Fruit fly (Drosophila melanogaster): ENCODE data around the gene IPIP.

- no peak for TF ChIP-seq Hnf4 (GFP tag; optimal IDR thresholded peaks at IDR 0.05)
- no peak for TF ChIP-seq Hr78 (GFP tag; optimal IDR thresholded peaks at IDR 0.05)
- TF ChIP-seq lola (GFP tag; optimal IDR thresholded peaks at IDR 0.05), result no peak
- peak; percentile 65 for TF ChIP-seq fru (GFP tag; optimal IDR thresholded peaks at IDR 0.05)
- TF ChIP-seq Vsx2 (GFP tag; optimal IDR thresholded peaks at IDR 0.05; ENCODE audit: partially characterized antibody), result no peak
- TF ChIP-seq psq (GFP tag; optimal IDR thresholded peaks at IDR 0.05), result no peak
Measured at dm6 chr2L:6047528-6048160, at the start of gene IPIP.
